Worm (Caenorhabditis elegans) whole organism, L2 larva: Measurements from ENCODE around the gene hach-1.

ENCODE experiments used
- C34F6.9 ChIP-seq: fragments of 150-350 bp; optimal IDR thresholded peaks from 2 replicates; lab custom pipeline; 2014; ENCODE audit warnings: missing biosample characterization, missing genetic modification characterization
- F13H6.1 ChIP-seq: sonication (generic microtip); optimal IDR thresholded peaks from 2 replicates; lab custom pipeline; 2016; ENCODE audit warnings: missing genetic modification characterization, missing compliant biosample characterization
- R02D3.7 ChIP-seq: fragments of 150-350 bp; optimal IDR thresholded peaks from 2 replicates; lab custom pipeline; 2014; ENCODE audit warnings: missing biosample characterization, missing genetic modification characterization
- Y55F3AM.14 ChIP-seq: fragments of 200-800 bp; sonication (Bioruptor generic); optimal IDR thresholded peaks from 2 replicates; lab custom pipeline; 2018; ENCODE audit warnings: mild to moderate bottlenecking, missing genetic modification characterization, missing compliant biosample characterization
- alr-1 ChIP-seq: fragments of 150-350 bp; optimal IDR thresholded peaks from 2 replicates; lab custom pipeline; 2014; ENCODE audit warnings: missing biosample characterization, missing genetic modification characterization
- aly-2 ChIP-seq: fragments of 150-350 bp; optimal IDR thresholded peaks from 2 replicates; lab custom pipeline; 2014; ENCODE audit warnings: missing biosample characterization, missing genetic modification characterization
- ama-1 ChIP-seq: fragments of 150-350 bp; optimal IDR thresholded peaks from 2 replicates; lab custom pipeline; 2018; ENCODE audit warnings: inconsistent platforms
- blmp-1 ChIP-seq: sonication (generic microtip); optimal IDR thresholded peaks from 2 replicates; lab custom pipeline; 2017; ENCODE audit warnings: missing genetic modification characterization, mild to moderate bottlenecking, missing compliant biosample characterization, antibody characterized with exemption, moderate library complexity; ENCODE audit not compliant: insufficient read depth
- ceh-16 ChIP-seq: fragments of 150-350 bp; optimal IDR thresholded peaks from 2 replicates; lab custom pipeline; 2014; ENCODE audit warnings: missing biosample characterization, missing genetic modification characterization
- ceh-82 ChIP-seq: fragments of 150-350 bp; optimal IDR thresholded peaks from 2 replicates; lab custom pipeline; 2014; ENCODE audit warnings: missing biosample characterization, missing genetic modification characterization
- crh-2 ChIP-seq: sonication (generic microtip); optimal IDR thresholded peaks from 2 replicates; lab custom pipeline; 2017; ENCODE audit warnings: missing biosample characterization, missing genetic modification characterization
- dmd-4 ChIP-seq: sonication (generic microtip); optimal IDR thresholded peaks from 2 replicates; lab custom pipeline; 2017; ENCODE audit warnings: missing biosample characterization, missing genetic modification characterization
- egl-27 ChIP-seq: sonication (generic microtip); optimal IDR thresholded peaks from 3 replicates; lab custom pipeline; 2017; ENCODE audit warnings: missing biosample characterization, missing genetic modification reagents, missing genetic modification characterization
- elt-1 ChIP-seq: fragments of 150-350 bp; optimal IDR thresholded peaks from 2 replicates; lab custom pipeline; 2014; ENCODE audit warnings: missing biosample characterization, missing genetic modification characterization
- elt-3 ChIP-seq: sonication (generic microtip); optimal IDR thresholded peaks from 2 replicates; lab custom pipeline; 2017; ENCODE audit warnings: missing biosample characterization, missing genetic modification characterization
- fos-1 ChIP-seq: fragments of 150-350 bp; optimal IDR thresholded peaks from 2 replicates; lab custom pipeline; 2014; ENCODE audit warnings: missing biosample characterization, missing genetic modification characterization
- gmeb-1 ChIP-seq: fragments of 150-350 bp; optimal IDR thresholded peaks from 2 replicates; lab custom pipeline; 2014; ENCODE audit warnings: missing biosample characterization, missing genetic modification characterization
- lin-11 ChIP-seq: fragments of 150-350 bp; sonication (generic microtip); optimal IDR thresholded peaks from 2 replicates; lab custom pipeline; 2014; ENCODE audit warnings: missing biosample characterization, missing genetic modification characterization, inconsistent platforms, mixed read lengths
- lin-39 ChIP-seq: fragments of 150-350 bp; optimal IDR thresholded peaks from 2 replicates; lab custom pipeline; 2014; ENCODE audit warnings: missing biosample characterization, missing genetic modification reagents, missing genetic modification characterization
- lsy-2 ChIP-seq, 2 experiments: fragments of 150-350 bp in 1 of 2; sonication (generic microtip) in 1 of 2; optimal IDR thresholded peaks; 2 replicates each; lab custom pipeline; 2014 to 2017; ENCODE audit warnings: missing biosample characterization in 2 of 2, missing genetic modification characterization in 2 of 2
- mdl-1 ChIP-seq, 2 experiments: fragments of 150-350 bp in 1 of 2; sonication (generic microtip) in 1 of 2; optimal IDR thresholded peaks; 2 replicates each; lab custom pipeline; 2017; ENCODE audit warnings: missing biosample characterization in 2 of 2, missing genetic modification characterization in 2 of 2
- nhr-12 ChIP-seq: fragments of 150-350 bp; optimal IDR thresholded peaks from 2 replicates; lab custom pipeline; 2014; ENCODE audit warnings: missing biosample characterization, missing genetic modification characterization
- nhr-129 ChIP-seq: fragments of 150-350 bp; optimal IDR thresholded peaks from 2 replicates; lab custom pipeline; 2014; ENCODE audit warnings: missing biosample characterization, missing genetic modification characterization
- nhr-21 ChIP-seq: fragments of 150-350 bp; optimal IDR thresholded peaks from 2 replicates; lab custom pipeline; 2014; ENCODE audit warnings: missing biosample characterization, missing genetic modification characterization
- nhr-237 ChIP-seq: fragments of 150-350 bp; optimal IDR thresholded peaks from 2 replicates; lab custom pipeline; 2014; ENCODE audit warnings: missing biosample characterization, missing genetic modification characterization
- nhr-25 ChIP-seq: fragments of 150-350 bp; sonication (generic microtip); optimal IDR thresholded peaks from 3 replicates; lab custom pipeline; 2014; ENCODE audit warnings: missing biosample characterization, missing genetic modification characterization
- nhr-77 ChIP-seq: fragments of 150-350 bp; optimal IDR thresholded peaks from 2 replicates; lab custom pipeline; 2014; ENCODE audit warnings: missing biosample characterization, missing genetic modification characterization
- peb-1 ChIP-seq: fragments of 150-350 bp; optimal IDR thresholded peaks from 2 replicates; lab custom pipeline; 2014; ENCODE audit warnings: missing biosample characterization, missing genetic modification characterization
- sem-4 ChIP-seq: fragments of 150-350 bp; optimal IDR thresholded peaks from 2 replicates; lab custom pipeline; 2014; ENCODE audit warnings: missing biosample characterization, missing genetic modification reagents, missing genetic modification characterization
- sma-3 ChIP-seq: sonication (generic microtip); optimal IDR thresholded peaks from 2 replicates; lab custom pipeline; 2016; ENCODE audit warnings: missing genetic modification reagents, missing genetic modification characterization, missing compliant biosample characterization
- sma-9 ChIP-seq, 2 experiments: fragments of 150-350 bp in 1 of 2; sonication (generic microtip) in 1 of 2; optimal IDR thresholded peaks; 2 replicates each; lab custom pipeline; 2014 to 2016; ENCODE audit warnings: missing genetic modification characterization in 2 of 2, mild to moderate bottlenecking in 1 of 2, missing biosample characterization in 1 of 2, missing compliant biosample characterization in 1 of 2, missing genetic modification reagents in 1 of 2, moderate library complexity in 1 of 2
- unc-55 ChIP-seq: fragments of 150-350 bp; sonication (generic microtip); optimal IDR thresholded peaks from 3 replicates; lab custom pipeline; 2014; ENCODE audit warnings: missing biosample characterization, missing genetic modification reagents, missing genetic modification characterization
- unc-62 ChIP-seq: fragments of 150-350 bp; optimal IDR thresholded peaks from 2 replicates; lab custom pipeline; 2014; ENCODE audit warnings: missing biosample characterization, missing genetic modification reagents, missing genetic modification characterization
- zag-1 ChIP-seq: fragments of 150-350 bp; optimal IDR thresholded peaks from 2 replicates; lab custom pipeline; 2014; ENCODE audit warnings: missing biosample characterization, missing genetic modification characterization
- ztf-11 ChIP-seq: sonication (generic microtip); optimal IDR thresholded peaks from 2 replicates; lab custom pipeline; 2017; ENCODE audit warnings: missing biosample characterization, missing genetic modification characterization
- ztf-4 ChIP-seq: fragments of 150-350 bp; optimal IDR thresholded peaks from 2 replicates; lab custom pipeline; 2014; ENCODE audit warnings: missing biosample characterization, missing genetic modification characterization

hach-1 gene

DNA sequence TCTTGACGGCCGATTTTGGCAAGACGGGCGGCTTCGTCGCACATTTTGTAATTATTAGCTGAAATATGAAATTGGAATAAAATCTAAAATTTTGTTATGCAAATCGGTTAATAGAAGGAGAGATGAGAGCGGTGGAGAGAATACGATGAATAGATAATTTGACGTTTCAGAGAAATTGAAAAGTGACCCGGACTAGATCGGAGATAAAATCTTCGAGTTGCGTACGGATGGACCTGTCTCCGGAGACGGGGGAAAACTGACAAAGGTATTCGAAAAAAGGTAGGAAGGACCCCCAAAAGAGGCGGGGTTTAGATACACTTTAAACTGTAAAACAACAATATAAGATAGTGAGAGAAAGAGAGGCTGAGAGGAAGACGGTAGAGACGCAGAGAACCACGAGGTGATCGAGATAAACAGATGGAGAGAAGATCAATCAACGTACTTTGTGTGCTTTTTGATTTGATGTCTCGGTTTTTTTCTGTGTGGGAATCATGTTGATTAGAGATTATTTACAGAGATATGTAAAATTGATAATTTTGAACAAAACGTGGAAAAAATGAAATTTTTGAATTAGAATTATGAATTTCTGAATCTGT lies 3.1 kb upstream of the hach-1 start, which contains the start of gene F09F7.6:
F09F7.6 (minus strand) TSS at position 64 of the 596 bp plus-strand sequence.
- no peak for TF ChIP-seq peb-1
- peak; percentile 75 for TF ChIP-seq F13H6.1 (tag; lab: Kevin White, UChicago)
- TF ChIP-seq ztf-4 (tag; lab: Kevin White, UChicago) = peak; percentile 46
- no peak for TF ChIP-seq dmd-4 (tag; lab: Kevin White, UChicago)
- no peak for TF ChIP-seq ceh-82 (tag; lab: Kevin White, UChicago)
- TF ChIP-seq elt-1 (tag; lab: Kevin White, UChicago) = peak; percentile 40
- no peak for TF ChIP-seq ceh-16 (tag; lab: Kevin White, UChicago)
- TF ChIP-seq crh-2 (tag; lab: Kevin White, UChicago) = peak; percentile 78
- peak; percentile 82 for TF ChIP-seq sma-3
- TF ChIP-seq fos-1 (tag; lab: Kevin White, UChicago) = peak; percentile 51
- TF ChIP-seq lin-39 (tag; lab: Kevin White, UChicago) = no peak
- no peak for TF ChIP-seq ztf-11
- TF ChIP-seq mdl-1 (tag; optimal IDR thresholded peaks at IDR 0.05; lab: Kevin White, UChicago) = peak; percentile 65 to 68
- TF ChIP-seq nhr-77 = no peak
- peak; percentile 65 for TF ChIP-seq C34F6.9
- TF ChIP-seq alr-1 (tag; lab: Kevin White, UChicago) = no peak
- peak; percentile 15 for TF ChIP-seq ama-1
- TF ChIP-seq unc-62 = no peak
- TF ChIP-seq unc-55 (GFP tag; lab: Kevin White, UChicago) = no peak
- peak; percentile 74 for TF ChIP-seq nhr-21 (tag; lab: Kevin White, UChicago)
- peak; percentile 95 for TF ChIP-seq sma-9 (GFP tag; optimal IDR thresholded peaks at IDR 0.05; lab: Kevin White, UChicago)
- TF ChIP-seq sma-9 (tag; optimal IDR thresholded peaks at IDR 0.05; lab: Kevin White, UChicago) = peak; percentile 36
- TF ChIP-seq gmeb-1 (tag; lab: Kevin White, UChicago) = peak; percentile 60
- peak; percentile 79 for TF ChIP-seq nhr-25 (tag; lab: Kevin White, UChicago)
- no peak for TF ChIP-seq R02D3.7 (tag; lab: Kevin White, UChicago)
- TF ChIP-seq sem-4 (tag; lab: Kevin White, UChicago) = no peak
- peak; percentile 48 for TF ChIP-seq blmp-1 (tag; lab: Kevin White, UChicago)
- peak in 1 of 2 experiments; percentile 74 for TF ChIP-seq lsy-2 (tag; optimal IDR thresholded peaks at IDR 0.05; lab: Kevin White, UChicago)
- no peak for TF ChIP-seq egl-27
- TF ChIP-seq aly-2 = no peak
- no peak for TF ChIP-seq nhr-12 (tag; lab: Kevin White, UChicago)
- no peak for TF ChIP-seq elt-3 (tag; lab: Kevin White, UChicago)
- peak; percentile 91 for TF ChIP-seq nhr-129
- no peak for TF ChIP-seq zag-1
- TF ChIP-seq nhr-237 = no peak

DNA sequence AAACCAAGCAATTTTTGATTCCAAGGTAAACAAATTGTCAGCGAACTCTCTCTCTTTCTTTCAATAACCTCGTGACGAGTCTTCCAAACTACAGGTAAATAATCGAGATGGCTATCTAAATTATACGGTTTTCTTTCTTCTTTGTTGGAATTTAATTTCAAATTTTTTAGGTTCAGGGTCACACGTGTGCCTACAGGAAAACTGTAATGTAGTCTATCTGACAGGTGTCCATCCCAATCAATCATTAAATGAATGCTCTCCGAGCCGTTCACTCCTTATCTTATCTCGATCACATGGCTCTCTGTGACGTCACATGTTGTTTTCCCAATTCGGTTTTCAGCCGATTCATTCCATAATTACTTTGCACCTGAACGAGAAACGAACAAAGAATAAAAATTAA lies 2.2 kb upstream of the hach-1 start:
- TF ChIP-seq nhr-21 (tag; lab: Kevin White, UChicago) (no peak), C34F6.9 (peak; percentile 16), ztf-11 (no peak), crh-2 (tag; lab: Kevin White, UChicago) (peak; percentile 36), nhr-25 (tag; lab: Kevin White, UChicago) (peak; percentile 62), ama-1 (peak; percentile 46), R02D3.7 (tag; lab: Kevin White, UChicago) (no peak), nhr-129 (no peak)

DNA sequence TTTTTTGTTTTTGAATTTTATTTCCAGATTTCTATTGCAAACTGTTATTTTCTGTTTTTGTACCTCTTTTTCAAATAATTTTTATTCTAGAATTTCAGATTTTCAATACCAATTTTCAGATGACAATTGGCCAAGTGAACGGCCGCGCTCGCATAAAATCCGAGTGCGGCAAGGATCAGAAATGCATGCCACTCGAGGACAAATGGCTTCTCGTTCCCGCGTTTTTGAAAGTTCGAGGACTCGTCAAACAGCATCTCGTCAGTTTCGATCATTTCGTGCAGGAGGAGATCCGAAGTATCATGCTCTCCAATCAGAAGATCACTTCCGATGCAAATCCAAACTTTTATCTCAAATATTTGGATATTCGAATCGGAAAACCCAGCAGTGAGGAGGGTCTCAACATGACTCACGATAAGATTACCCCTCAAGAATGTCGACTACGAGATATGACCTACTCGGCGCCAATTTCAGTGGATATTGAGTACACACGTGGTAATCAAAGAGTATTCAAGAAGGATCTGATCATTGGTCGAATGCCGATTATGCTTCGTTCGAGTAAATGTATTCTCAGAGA lies 2.1 kb downstream of the hach-1 start, which contains the start of gene rpc-2:
rpc-2 (plus strand) TSS at position 120 of the 574 bp plus-strand sequence.
- TF ChIP-seq ama-1 = peak; percentile 31
- no peak for TF ChIP-seq egl-27
- TF ChIP-seq elt-1 (tag; lab: Kevin White, UChicago) = no peak
- no peak for TF ChIP-seq lin-39 (tag; lab: Kevin White, UChicago)
- no peak for TF ChIP-seq nhr-129
- TF ChIP-seq R02D3.7 (tag; lab: Kevin White, UChicago) = no peak
- TF ChIP-seq aly-2 = no peak

DNA sequence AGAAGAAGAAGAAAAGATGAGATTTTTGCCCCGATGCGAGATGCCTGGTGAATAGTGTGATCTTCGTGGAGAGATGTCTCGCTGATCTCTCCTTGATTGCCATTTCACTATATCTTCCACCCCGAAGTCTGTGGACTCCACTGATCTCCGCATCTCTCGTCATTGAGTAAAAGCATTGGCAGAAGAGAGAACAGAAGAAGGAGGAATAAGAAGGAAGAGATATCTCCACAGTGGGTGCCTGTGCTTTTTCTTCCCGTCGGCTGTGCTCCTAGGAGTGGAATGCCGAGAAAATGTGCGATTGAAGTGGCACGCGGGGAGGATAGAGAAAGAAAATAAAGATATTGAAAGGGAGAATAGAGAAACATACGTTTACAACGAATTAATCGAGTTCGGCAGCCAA lies 8.4 kb downstream of the hach-1 start:
- TF ChIP-seq sma-3 (no peak), lsy-2 (tag; optimal IDR thresholded peaks at IDR 0.05; lab: Kevin White, UChicago) (peak in 1 of 2 experiments; percentile 23), C34F6.9 (peak; percentile 19), lin-11 (tag; lab: Kevin White, UChicago) (no peak), F13H6.1 (tag; lab: Kevin White, UChicago) (peak; percentile 70), sma-9 (GFP tag; optimal IDR thresholded peaks at IDR 0.05; lab: Kevin White, UChicago) (no peak), sma-9 (tag; optimal IDR thresholded peaks at IDR 0.05; lab: Kevin White, UChicago) (no peak), nhr-129 (peak; percentile 76), ama-1 (no peak), gmeb-1 (tag; lab: Kevin White, UChicago) (no peak), Y55F3AM.14 (GFP tag; lab: Kevin White, UChicago) (no peak)
